Fruit fly (Drosophila melanogaster) Kc167 (cell line): ENCODE data around the gene Rab8.

Source experiments
- Myc ChIP-seq: fragments of >200 bp; optimal IDR thresholded peaks from 2 replicates; lab custom pipeline; 2017; ENCODE audit warnings: missing external identifiers
- h ChIP-seq: fragments of >200 bp; optimal IDR thresholded peaks from 3 replicates; lab custom pipeline; 2018; ENCODE audit warnings: missing external identifiers
- insv ChIP-seq: fragments of >200 bp; optimal IDR thresholded peaks from 3 replicates; lab custom pipeline; 2018; ENCODE audit warnings: missing external identifiers
- psq ChIP-seq: fragments of >200 bp; optimal IDR thresholded peaks from 2 replicates; lab custom pipeline; 2017; ENCODE audit warnings: missing external identifiers
- ttk ChIP-seq: sonication (Bioruptor generic); optimal IDR thresholded peaks from 2 replicates; lab custom pipeline; 2017; ENCODE audit warnings: missing external identifiers

DNA sequence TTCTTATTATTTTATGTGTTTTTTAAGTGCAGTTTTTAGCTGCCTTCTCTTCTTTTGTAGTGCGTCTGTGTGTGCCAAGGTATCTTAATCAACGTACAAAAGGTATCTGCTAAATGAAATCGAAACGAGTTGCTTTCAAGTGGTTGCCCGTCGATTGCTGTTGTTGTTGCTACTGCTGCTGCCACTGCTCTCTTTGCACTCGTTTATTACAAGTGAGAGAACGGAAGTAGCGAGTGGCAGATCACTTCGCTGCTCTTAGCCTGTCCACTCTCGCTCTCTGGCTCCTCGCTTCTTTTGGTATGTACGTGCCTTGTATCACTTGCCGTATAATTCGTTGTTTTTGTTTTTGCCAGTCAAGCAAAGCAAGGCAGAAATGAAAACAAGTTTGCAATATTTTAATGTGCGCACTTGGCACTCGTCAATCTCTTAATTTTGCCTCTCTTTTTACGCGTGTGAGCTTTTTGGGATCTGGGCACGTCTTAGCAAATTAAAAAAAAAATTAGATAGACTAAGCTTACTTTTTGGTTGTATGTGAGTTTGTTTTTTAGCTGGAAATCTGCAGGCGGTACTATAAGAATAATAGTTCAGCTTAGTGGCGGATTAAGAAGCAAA is 25.5 kb upstream of the Rab8 start:
- TF ChIP-seq insv (lab: Kevin White, UChicago) (no peak), h (lab: Kevin White, UChicago) (no peak), ttk (no peak), psq (lab: Kevin White, UChicago) (no peak), Myc (lab: Kevin White, UChicago) (no peak)
